Fruit fly (Drosophila melanogaster) whole organism, embryonic: Measurements from ENCODE around the gene Hr38.

Source experiments
- Bgb ChIP-seq: fragments of 200-800 bp; sonication (Bioruptor generic); IDR thresholded peaks from 2 replicates; pipeline ENCODE4 v1.3.6; 2022; ENCODE audit warnings: missing biosample characterization, missing genetic modification characterization; ENCODE audit not compliant: partially characterized antibody
- Bteb2 ChIP-seq: fragments of 200-800 bp; sonication (Bioruptor generic); optimal IDR thresholded peaks from 2 replicates; lab custom pipeline; 2016; ENCODE audit warnings: missing biosample characterization, missing genetic modification characterization
- CG10366 ChIP-seq: fragments of 200-800 bp; sonication (Bioruptor generic); IDR thresholded peaks from 2 replicates; pipeline ENCODE4 v1.3.6; 2022; ENCODE audit warnings: missing biosample characterization, missing genetic modification characterization
- CG12744 ChIP-seq: fragments of 200-800 bp; sonication (Bioruptor generic); optimal IDR thresholded peaks from 2 replicates; lab custom pipeline; 2016; ENCODE audit warnings: missing biosample characterization, missing genetic modification characterization
- CG12769 ChIP-seq: fragments of 200-800 bp; sonication (Bioruptor generic); optimal IDR thresholded peaks from 2 replicates; lab custom pipeline; 2019; ENCODE audit warnings: missing biosample characterization, mild to moderate bottlenecking, missing genetic modification characterization, moderate library complexity
- CG13894 ChIP-seq: fragments of 200-800 bp; sonication (Bioruptor generic); optimal IDR thresholded peaks from 3 replicates; lab custom pipeline; 2018; ENCODE audit warnings: missing biosample characterization, mild to moderate bottlenecking, missing genetic modification characterization, moderate library complexity
- CG15011 ChIP-seq: fragments of 200-800 bp; sonication (Bioruptor generic); optimal IDR thresholded peaks from 3 replicates; lab custom pipeline; 2018; ENCODE audit warnings: missing biosample characterization, mild to moderate bottlenecking, missing genetic modification characterization
- CG16813 ChIP-seq: fragments of 200-800 bp; sonication (Bioruptor generic); IDR thresholded peaks from 3 replicates; pipeline ENCODE4 v1.3.6; 2022; ENCODE audit warnings: missing biosample characterization, missing genetic modification characterization; ENCODE audit not compliant: partially characterized antibody
- CG2199 ChIP-seq: fragments of 200-800 bp; sonication (Bioruptor generic); IDR thresholded peaks from 3 replicates; pipeline ENCODE4 v1.3.6; 2022; ENCODE audit warnings: missing biosample characterization, missing genetic modification characterization
- CG2712 ChIP-seq: fragments of 200-800 bp; optimal IDR thresholded peaks from 3 replicates; lab custom pipeline; 2019; ENCODE audit warnings: missing biosample characterization, mild to moderate bottlenecking, missing genetic modification characterization, moderate library complexity
- CG33213 ChIP-seq: fragments of 200-800 bp; sonication (Bioruptor generic); optimal IDR thresholded peaks from 3 replicates; lab custom pipeline; 2016; ENCODE audit warnings: missing biosample characterization, missing genetic modification characterization
- CG6272 ChIP-seq: fragments of 200-800 bp; sonication (Bioruptor generic); IDR thresholded peaks from 2 replicates; pipeline ENCODE4 v1.3.6; 2022; ENCODE audit warnings: missing biosample characterization, missing genetic modification characterization
- CG6791 ChIP-seq: fragments of 200-800 bp; sonication (Bioruptor generic); IDR thresholded peaks from 3 replicates; pipeline ENCODE4 v1.3.6; 2022; ENCODE audit warnings: missing biosample characterization, missing genetic modification characterization; ENCODE audit not compliant: partially characterized antibody
- CG7987 ChIP-seq: fragments of 200-800 bp; sonication (Bioruptor generic); optimal IDR thresholded peaks from 2 replicates; lab custom pipeline; 2018; ENCODE audit warnings: missing biosample characterization, mild to moderate bottlenecking, missing genetic modification characterization, moderate library complexity
- CG8290 ChIP-seq, 3 experiments: fragments of 200-800 bp; sonication (Bioruptor generic); optimal IDR thresholded peaks; 2 replicates each; lab custom pipeline; 2016 to 2019; ENCODE audit warnings: missing biosample characterization in 3 of 3, missing genetic modification characterization in 3 of 3, mild to moderate bottlenecking in 2 of 3, moderate library complexity in 1 of 3
- CG8924 ChIP-seq: fragments of 200-800 bp; optimal IDR thresholded peaks from 3 replicates; lab custom pipeline; 2019; ENCODE audit warnings: missing biosample characterization, mild to moderate bottlenecking, missing genetic modification characterization, moderate library complexity
- CHES-1-like ChIP-seq: fragments of 200-800 bp; sonication (Bioruptor generic); optimal IDR thresholded peaks from 2 replicates; lab custom pipeline; 2016; ENCODE audit warnings: missing biosample characterization, missing genetic modification characterization
- Dbx ChIP-seq: fragments of 200-800 bp; sonication (Bioruptor generic); IDR thresholded peaks from 3 replicates; pipeline ENCODE4 v1.3.6; 2022; ENCODE audit warnings: missing biosample characterization, missing genetic modification characterization
- Deaf1 ChIP-seq: fragments of 200-800 bp; optimal IDR thresholded peaks from 3 replicates; lab custom pipeline; 2019; ENCODE audit warnings: missing biosample characterization, mild to moderate bottlenecking, missing genetic modification characterization, moderate library complexity
- Dfd ChIP-seq, 2 experiments: fragments of >200 bp; optimal IDR thresholded peaks; 2 replicates each; lab custom pipeline; 2017; ENCODE audit warnings: missing biosample characterization in 2 of 2, missing genetic modification characterization in 2 of 2
- Dip2 ChIP-seq: fragments of 200-800 bp; sonication (Bioruptor generic); IDR thresholded peaks from 2 replicates; pipeline ENCODE4 v1.3.6; 2022; ENCODE audit warnings: missing biosample characterization, missing genetic modification characterization
- Doc3 ChIP-seq: fragments of 200-800 bp; sonication (Bioruptor generic); IDR thresholded peaks from 3 replicates; pipeline ENCODE4 v1.3.6; 2022; ENCODE audit warnings: missing biosample characterization, missing genetic modification characterization; ENCODE audit not compliant: partially characterized antibody
- Eip74EF ChIP-seq, 2 experiments: fragments of 200-800 bp in 1 of 2; fragments of >200 bp in 1 of 2; sonication (Bioruptor generic) in 1 of 2; optimal IDR thresholded peaks; 2 replicates each; lab custom pipeline; 2017 to 2019; ENCODE audit warnings: missing biosample characterization in 2 of 2, missing genetic modification characterization in 2 of 2, mild to moderate bottlenecking in 1 of 2, moderate library complexity in 1 of 2
- HLH54F ChIP-seq: fragments of 200-800 bp; sonication (Bioruptor generic); optimal IDR thresholded peaks from 3 replicates; lab custom pipeline; 2016; ENCODE audit warnings: missing biosample characterization, missing genetic modification characterization
- HmgD ChIP-seq: fragments of 200-800 bp; sonication (Bioruptor generic); optimal IDR thresholded peaks from 3 replicates; lab custom pipeline; 2016; ENCODE audit warnings: missing biosample characterization, missing genetic modification characterization
- MBD-R2 ChIP-seq: fragments of 200-800 bp; sonication (Bioruptor generic); IDR thresholded peaks from 2 replicates; pipeline ENCODE4 v1.3.6; 2022; ENCODE audit warnings: missing biosample characterization, missing genetic modification characterization
- Med ChIP-seq: fragments of 200-800 bp; sonication (Bioruptor generic); peaks from one replicate; lab custom pipeline; 2016; ENCODE audit warnings: missing biosample characterization, missing genetic modification characterization, mild to moderate bottlenecking, inconsistent platforms, moderate library complexity
- NC2α ChIP-seq: fragments of 200-800 bp; sonication (Bioruptor generic); optimal IDR thresholded peaks from 2 replicates; lab custom pipeline; 2016; ENCODE audit warnings: missing biosample characterization, missing genetic modification characterization
- NK7.1 ChIP-seq: fragments of 200-800 bp; sonication (Bioruptor generic); optimal IDR thresholded peaks from 3 replicates; lab custom pipeline; 2016; ENCODE audit warnings: missing biosample characterization, missing genetic modification characterization
- Oli ChIP-seq: fragments of 200-800 bp; sonication (Bioruptor generic); optimal IDR thresholded peaks from 2 replicates; lab custom pipeline; 2018; ENCODE audit warnings: missing biosample characterization, mild to moderate bottlenecking, missing genetic modification characterization, moderate library complexity
- Sry-δ ChIP-seq: fragments of 200-800 bp; sonication (Bioruptor generic); optimal IDR thresholded peaks from 2 replicates; lab custom pipeline; 2016; ENCODE audit warnings: missing biosample characterization, missing genetic modification characterization
- amos ChIP-seq: fragments of 200-800 bp; sonication (Bioruptor generic); IDR thresholded peaks from 2 replicates; pipeline ENCODE4 v1.3.6; 2022; ENCODE audit warnings: missing biosample characterization, missing genetic modification characterization; ENCODE audit not compliant: partially characterized antibody
- crol ChIP-seq: fragments of 200-800 bp; sonication (Bioruptor generic); IDR thresholded peaks from 2 replicates; pipeline ENCODE4 v1.3.6; 2022; ENCODE audit warnings: missing biosample characterization, missing genetic modification characterization
- dmrt11E ChIP-seq: fragments of 200-800 bp; sonication (Bioruptor generic); optimal IDR thresholded peaks from 3 replicates; lab custom pipeline; 2018; ENCODE audit warnings: missing biosample characterization, mild to moderate bottlenecking, missing genetic modification characterization, moderate library complexity
- ems ChIP-seq: fragments of 200-800 bp; sonication (Bioruptor generic); optimal IDR thresholded peaks from 3 replicates; lab custom pipeline; 2016; ENCODE audit warnings: missing biosample characterization, missing genetic modification characterization
- fru ChIP-seq: fragments of >200 bp; optimal IDR thresholded peaks from 2 replicates; lab custom pipeline; 2017
- fu2 ChIP-seq: fragments of 200-800 bp; sonication (Bioruptor generic); optimal IDR thresholded peaks from 2 replicates; lab custom pipeline; 2016; ENCODE audit warnings: missing biosample characterization, missing genetic modification characterization
- grau ChIP-seq: fragments of 200-800 bp; optimal IDR thresholded peaks from 3 replicates; lab custom pipeline; 2019; ENCODE audit warnings: missing biosample characterization, mild to moderate bottlenecking, missing genetic modification characterization, moderate library complexity
- grn ChIP-seq: fragments of 200-800 bp; sonication (Bioruptor generic); optimal IDR thresholded peaks from 3 replicates; lab custom pipeline; 2017; ENCODE audit warnings: missing biosample characterization, missing genetic modification characterization
- knrl ChIP-seq: fragments of 200-800 bp; sonication (Bioruptor generic); IDR thresholded peaks from 3 replicates; pipeline ENCODE4 v1.3.6; 2022; ENCODE audit warnings: missing biosample characterization, missing genetic modification characterization; ENCODE audit not compliant: partially characterized antibody
- lov ChIP-seq, 2 experiments: fragments of 200-800 bp in 1 of 2; fragments of >200 bp in 1 of 2; sonication (Bioruptor generic) in 1 of 2; IDR thresholded peaks in 1 of 2; optimal IDR thresholded peaks in 1 of 2; 2 replicates in 1 of 2; 3 replicates in 1 of 2; pipeline versions ENCODE4 v1.3.6 to Lab custom; 2017 to 2022; ENCODE audit warnings: missing biosample characterization in 1 of 2, missing genetic modification characterization in 1 of 2
- luna ChIP-seq: fragments of 200-800 bp; sonication (Bioruptor generic); optimal IDR thresholded peaks from 2 replicates; lab custom pipeline; 2016; ENCODE audit warnings: missing biosample characterization, missing genetic modification characterization
- mam ChIP-seq: fragments of 200-800 bp; sonication (Bioruptor generic); optimal IDR thresholded peaks from 3 replicates; lab custom pipeline; 2016; ENCODE audit warnings: missing biosample characterization, missing genetic modification characterization
- nmo ChIP-seq: fragments of 200-800 bp; sonication (Bioruptor generic); optimal IDR thresholded peaks from 2 replicates; lab custom pipeline; 2018; ENCODE audit warnings: missing biosample characterization, mild to moderate bottlenecking, missing genetic modification characterization, moderate library complexity
- psq ChIP-seq: fragments of 200-800 bp; sonication (Bioruptor generic); optimal IDR thresholded peaks from 2 replicates; lab custom pipeline; 2017; ENCODE audit warnings: missing biosample characterization, missing genetic modification characterization
- repo ChIP-seq: fragments of 200-800 bp; sonication (Bioruptor generic); optimal IDR thresholded peaks from 2 replicates; lab custom pipeline; 2016; ENCODE audit warnings: missing biosample characterization, missing genetic modification characterization
- sr ChIP-seq: fragments of 200-800 bp; sonication (Bioruptor generic); IDR thresholded peaks from 3 replicates; pipeline ENCODE4 v1.3.6; 2022; ENCODE audit warnings: missing biosample characterization, missing genetic modification characterization
- sug ChIP-seq: fragments of 200-800 bp; optimal IDR thresholded peaks from 2 replicates; lab custom pipeline; 2019; ENCODE audit warnings: missing biosample characterization, mild to moderate bottlenecking, missing genetic modification characterization, moderate library complexity
- trem ChIP-seq: fragments of 200-800 bp; optimal IDR thresholded peaks from 3 replicates; lab custom pipeline; 2019; ENCODE audit warnings: missing biosample characterization, mild to moderate bottlenecking, missing genetic modification characterization, moderate library complexity
- wdn ChIP-seq: fragments of 200-800 bp; sonication (Bioruptor generic); IDR thresholded peaks from 2 replicates; pipeline ENCODE4 v1.3.6; 2022; ENCODE audit warnings: missing biosample characterization, missing genetic modification characterization

Gene Hr38

dm6 chr2L:20638413-20638812 is 76.0 kb downstream of the Hr38 start (continued):
- no peak for TF ChIP-seq luna (GFP tag; lab: Kevin White, UChicago)
- TF ChIP-seq mam (GFP tag; lab: Kevin White, UChicago), result no peak
- no peak for TF ChIP-seq repo (GFP tag; lab: Kevin White, UChicago)
- no peak for TF ChIP-seq sug (tag; lab: Kevin White, UChicago)
- no peak for TF ChIP-seq Bteb2 (GFP tag; lab: Kevin White, UChicago)
- TF ChIP-seq CG2199 (GFP tag; lab: Robert Waterston, UW), result peak; percentile 84; the same call in 2 of the 3 replicates
- no peak for TF ChIP-seq NC2α (GFP tag; lab: Kevin White, UChicago)
- TF ChIP-seq CG6791 (GFP tag; lab: Robert Waterston, UW), result peak; percentile 48; the same call in 2 of the 3 replicates
- peak; percentile 2 for TF ChIP-seq grau (tag; lab: Kevin White, UChicago)
- no peak for TF ChIP-seq Dfd (GFP tag; optimal IDR thresholded peaks at IDR 0.05; lab: Kevin White, UChicago)
- no peak for TF ChIP-seq CG7987 (GFP tag; lab: Kevin White, UChicago)
- no peak for TF ChIP-seq CG6272 (GFP tag; lab: Robert Waterston, UW)
- TF ChIP-seq Doc3 (GFP tag; lab: Robert Waterston, UW), result no peak
- no peak for TF ChIP-seq Oli (tag; lab: Kevin White, UChicago)
- peak; percentile 60 for TF ChIP-seq knrl
- TF ChIP-seq CG8924, result no peak
- peak; percentile 67 for TF ChIP-seq CG12769 (tag; lab: Kevin White, UChicago)
- no peak for TF ChIP-seq Eip74EF (GFP tag; optimal IDR thresholded peaks at IDR 0.05; lab: Kevin White, UChicago)
- TF ChIP-seq trem (tag; lab: Kevin White, UChicago), result peak; percentile 68
- peak; percentile 77 for TF ChIP-seq Deaf1 (tag; lab: Kevin White, UChicago)
- no peak for TF ChIP-seq fru (lab: Kevin White, UChicago)
- no peak for TF ChIP-seq dmrt11E (tag; lab: Kevin White, UChicago)
- no peak for TF ChIP-seq CG12744 (GFP tag; lab: Kevin White, UChicago)
- TF ChIP-seq CG15011 (GFP tag; lab: Kevin White, UChicago), result no peak
- TF ChIP-seq wdn (GFP tag; lab: Robert Waterston, UW), result no peak
- no peak for TF ChIP-seq grn (GFP tag; lab: Kevin White, UChicago)
- no peak for TF ChIP-seq psq (GFP tag; lab: Kevin White, UChicago)
- TF ChIP-seq amos, result peak; percentile 32
- TF ChIP-seq CG8290 (GFP tag; optimal IDR thresholded peaks at IDR 0.05; lab: Kevin White, UChicago), result peak; percentile 30
- peak in 1 of 2 experiments; percentile 55 for TF ChIP-seq CG8290 (tag; optimal IDR thresholded peaks at IDR 0.05; lab: Kevin White, UChicago)
- no peak for TF ChIP-seq Dip2 (GFP tag; lab: Robert Waterston, UW)
- no peak for TF ChIP-seq CHES-1-like
- no peak for TF ChIP-seq ems (GFP tag; lab: Kevin White, UChicago)
- peak; percentile 65 for TF ChIP-seq Bgb (GFP tag; lab: Robert Waterston, UW)
- TF ChIP-seq CG33213 (GFP tag; lab: Kevin White, UChicago), result peak; percentile 92
- TF ChIP-seq crol (GFP tag; lab: Robert Waterston, UW), result no peak
- no peak for TF ChIP-seq CG2712 (tag; lab: Kevin White, UChicago)
- peak; percentile 32 for TF ChIP-seq HmgD (GFP tag; lab: Kevin White, UChicago)
- peak; percentile 49; the same call in 2 of the 3 replicates for TF ChIP-seq CG16813
- TF ChIP-seq lov (optimal IDR thresholded peaks at IDR 0.05; lab: Kevin White, UChicago), result no peak
- peak; percentile 17; the same call in 1 of the 3 replicates for TF ChIP-seq lov (GFP tag; IDR thresholded peaks at IDR 0.05; lab: Robert Waterston, UW)
- TF ChIP-seq MBD-R2 (GFP tag; lab: Robert Waterston, UW), result peak; percentile 90
- TF ChIP-seq NK7.1 (GFP tag; lab: Kevin White, UChicago), result no peak
- TF ChIP-seq nmo (GFP tag; lab: Kevin White, UChicago), result peak; percentile 35
- TF ChIP-seq Med, result peak; percentile 79
- TF ChIP-seq Sry-δ (GFP tag; lab: Kevin White, UChicago), result peak; percentile 19
- TF ChIP-seq HLH54F (GFP tag; lab: Kevin White, UChicago), result no peak
- TF ChIP-seq Dbx (GFP tag; lab: Robert Waterston, UW), result no peak
- no peak for TF ChIP-seq CG10366
- no peak for TF ChIP-seq fu2 (GFP tag; lab: Kevin White, UChicago)
- TF ChIP-seq CG13894 (tag; lab: Kevin White, UChicago), result peak; percentile 32
- TF ChIP-seq sr (GFP tag; lab: Robert Waterston, UW), result peak; percentile 91
